Worm (Caenorhabditis elegans): ENCODE results near the gene ZC443.2.

ce11 chrV:12784861-12785260 lies 26.1 kb downstream of the ZC443.2 start, which contains the start of gene sre-20:
- no peak for TF ChIP-seq tab-1 (GFP tag; IDR thresholded peaks at IDR 0.05)
- TF ChIP-seq ztf-23 (GFP tag; IDR thresholded peaks at IDR 0.05), result no peak
- TF ChIP-seq ztf-29 (GFP tag; IDR thresholded peaks at IDR 0.05), result no peak
- no peak for TF ChIP-seq flt-1 (GFP tag; IDR thresholded peaks at IDR 0.05)
- TF ChIP-seq cog-1 (tag; optimal IDR thresholded peaks at IDR 0.05), result no peak

Data from whole organism, midembryonic.